Worm (Caenorhabditis elegans): Measurements from ENCODE around the gene F47B7.4.

DNA sequence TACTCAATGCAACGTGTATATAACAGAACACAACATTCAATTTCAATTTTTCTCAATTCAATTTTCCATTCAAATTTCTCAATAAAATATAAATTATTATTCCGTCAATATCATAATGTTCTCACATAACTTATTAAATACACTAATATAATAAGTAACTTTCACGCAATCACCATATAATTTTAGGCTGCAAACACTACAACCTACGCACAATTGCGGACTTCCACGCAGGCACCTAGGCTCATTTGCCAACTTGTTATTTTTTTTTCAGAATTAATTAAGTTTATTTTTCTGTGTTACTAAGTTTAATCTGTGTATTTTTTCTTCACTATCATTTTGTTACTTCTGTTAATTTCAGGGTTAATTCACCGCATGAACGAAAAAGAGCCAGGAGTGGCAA lies 6.0 kb upstream of the F47B7.4 start, which contains the start of gene F47B7.2:
- TF ChIP-seq ama-1 (optimal IDR thresholded peaks at IDR 0.05) (no peak), flt-1 (GFP tag; IDR thresholded peaks at IDR 0.05) (no peak)

All from whole organism, early embryonic.